Worm (Caenorhabditis elegans): ENCODE data around the gene K08D8.12.
"Not testable (repeated sequence)": the region's sequence is repeated elsewhere in the genome, so short reads cannot be mapped to it uniquely, and the experiment has no call there.

DNA sequence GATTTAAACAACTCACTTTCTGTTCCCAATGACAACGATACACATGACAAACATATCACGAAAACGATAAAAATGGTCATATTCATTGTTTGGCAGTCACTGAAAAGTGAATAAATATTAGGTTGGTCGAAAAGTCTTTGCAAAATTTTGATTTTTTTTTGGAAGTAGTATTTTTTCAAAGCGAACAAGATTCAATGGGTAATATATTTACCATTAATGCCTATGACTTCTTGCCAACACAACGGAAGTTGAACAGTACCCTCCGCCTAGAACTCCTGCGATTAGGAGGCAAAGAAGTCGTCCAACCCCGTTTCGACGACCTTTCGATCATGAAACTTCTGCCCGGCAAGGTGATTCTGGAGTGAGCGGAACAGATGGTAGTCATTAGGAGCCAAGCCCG, 18.0 kb upstream of the K08D8.12 start, which contains the start of gene ZK896.1:
- not testable (repeated sequence) for TF ChIP-seq flt-1 (GFP tag; IDR thresholded peaks at IDR 0.05); klf-2 (GFP tag; conservative IDR thresholded peaks at IDR 0.05); ztf-29 (GFP tag; IDR thresholded peaks at IDR 0.05); ref-1 (GFP tag; conservative IDR thresholded peaks at IDR 0.05); T22C8.4 (GFP tag; IDR thresholded peaks at IDR 0.05); med-1 (GFP tag; optimal IDR thresholded peaks at IDR 0.05; ENCODE audit: insufficient read depth); cog-1 (tag; optimal IDR thresholded peaks at IDR 0.05); tab-1 (GFP tag; IDR thresholded peaks at IDR 0.05)

Measured in whole organism, midembryonic.